Fruit fly (Drosophila melanogaster) whole organism, embryonic: ENCODE results near the gene CG10208.

Experiments
- Aef1 ChIP-seq: fragments of 200-800 bp; sonication (Bioruptor generic); IDR thresholded peaks from 3 replicates; pipeline ENCODE4 v1.3.6; 2022; ENCODE audit warnings: missing biosample characterization, missing genetic modification characterization
- Atf3 ChIP-seq: fragments of 200-800 bp; sonication (Bioruptor generic); optimal IDR thresholded peaks from 3 replicates; lab custom pipeline; 2016; ENCODE audit warnings: missing biosample characterization, missing genetic modification characterization
- Bdp1 ChIP-seq: fragments of 200-800 bp; sonication (Bioruptor generic); optimal IDR thresholded peaks from 3 replicates; lab custom pipeline; 2016; ENCODE audit warnings: missing biosample characterization, missing genetic modification characterization
- Bgb ChIP-seq: fragments of 200-800 bp; sonication (Bioruptor generic); IDR thresholded peaks from 2 replicates; pipeline ENCODE4 v1.3.6; 2022; ENCODE audit warnings: missing biosample characterization, missing genetic modification characterization; ENCODE audit not compliant: partially characterized antibody
- Blimp-1 ChIP-seq: fragments of 200-800 bp; sonication (Bioruptor generic); optimal IDR thresholded peaks from 3 replicates; lab custom pipeline; 2018; ENCODE audit warnings: missing biosample characterization, missing genetic modification characterization, mild to moderate bottlenecking, moderate library complexity, missing genetic modification reagents
- C15 ChIP-seq: fragments of 200-800 bp; sonication (Bioruptor generic); IDR thresholded peaks from 3 replicates; pipeline ENCODE4 v1.3.6; 2022; ENCODE audit warnings: missing biosample characterization, missing genetic modification characterization
- CG10267 ChIP-seq: fragments of 200-800 bp; sonication (Bioruptor generic); optimal IDR thresholded peaks from 2 replicates; lab custom pipeline; 2018; ENCODE audit warnings: missing biosample characterization, mild to moderate bottlenecking, missing genetic modification characterization, moderate library complexity
- CG12299 ChIP-seq: fragments of 200-800 bp; sonication (Bioruptor generic); optimal IDR thresholded peaks from 2 replicates; lab custom pipeline; 2018; ENCODE audit warnings: missing biosample characterization, mild to moderate bottlenecking, missing genetic modification characterization
- CG13287 ChIP-seq: fragments of 200-800 bp; sonication (Bioruptor generic); IDR thresholded peaks from 2 replicates; pipeline ENCODE4 v1.3.6; 2022; ENCODE audit warnings: missing biosample characterization, missing genetic modification characterization; ENCODE audit not compliant: partially characterized antibody
- CG13424 ChIP-seq: fragments of 200-800 bp; sonication (Bioruptor generic); optimal IDR thresholded peaks from 2 replicates; lab custom pipeline; 2019; ENCODE audit warnings: missing biosample characterization, mild to moderate bottlenecking, missing genetic modification characterization, moderate library complexity
- CG14014 ChIP-seq: fragments of 200-800 bp; sonication (Bioruptor generic); IDR thresholded peaks from 2 replicates; pipeline ENCODE4 v1.3.6; 2022; ENCODE audit warnings: missing biosample characterization, missing genetic modification characterization
- CG17802 ChIP-seq: fragments of 200-800 bp; sonication (Bioruptor generic); optimal IDR thresholded peaks from 2 replicates; lab custom pipeline; 2018; ENCODE audit warnings: missing biosample characterization, mild to moderate bottlenecking, missing genetic modification characterization, moderate library complexity
- CG30020 ChIP-seq: fragments of 200-800 bp; optimal IDR thresholded peaks from 2 replicates; lab custom pipeline; 2019; ENCODE audit warnings: missing biosample characterization, mild to moderate bottlenecking, missing genetic modification characterization, moderate library complexity
- CG30403 ChIP-seq: fragments of 200-800 bp; sonication (Bioruptor generic); optimal IDR thresholded peaks from 3 replicates; lab custom pipeline; 2016; ENCODE audit warnings: missing biosample characterization, missing genetic modification characterization
- CG31365 ChIP-seq: fragments of 200-800 bp; sonication (Bioruptor generic); optimal IDR thresholded peaks from 2 replicates; lab custom pipeline; 2018; ENCODE audit warnings: missing biosample characterization, mild to moderate bottlenecking, missing genetic modification characterization
- CG4424 ChIP-seq: fragments of 200-800 bp; sonication (Bioruptor generic); optimal IDR thresholded peaks from 3 replicates; lab custom pipeline; 2016; ENCODE audit warnings: missing biosample characterization, missing genetic modification characterization
- CG4730 ChIP-seq: fragments of 200-800 bp; sonication (Bioruptor generic); IDR thresholded peaks from 2 replicates; pipeline ENCODE4 v1.3.6; 2022; ENCODE audit warnings: missing biosample characterization, missing genetic modification characterization
- CG4854 ChIP-seq: fragments of 200-800 bp; sonication (Bioruptor generic); optimal IDR thresholded peaks from 2 replicates; lab custom pipeline; 2016; ENCODE audit warnings: missing biosample characterization, missing genetic modification characterization, inconsistent platforms
- CG5180 ChIP-seq: fragments of 200-800 bp; sonication (Bioruptor generic); optimal IDR thresholded peaks from 3 replicates; lab custom pipeline; 2017; ENCODE audit warnings: missing biosample characterization, missing genetic modification characterization, mild to moderate bottlenecking, moderate library complexity, missing genetic modification reagents
- CG6791 ChIP-seq: fragments of 200-800 bp; sonication (Bioruptor generic); IDR thresholded peaks from 3 replicates; pipeline ENCODE4 v1.3.6; 2022; ENCODE audit warnings: missing biosample characterization, missing genetic modification characterization; ENCODE audit not compliant: partially characterized antibody
- CG6854 ChIP-seq: fragments of 200-800 bp; sonication (Bioruptor generic); optimal IDR thresholded peaks from 3 replicates; lab custom pipeline; 2017; ENCODE audit warnings: missing biosample characterization, mild to moderate bottlenecking, missing genetic modification characterization
- CG7357 ChIP-seq: fragments of 200-800 bp; sonication (Bioruptor generic); IDR thresholded peaks from 3 replicates; pipeline ENCODE4 v1.3.6; 2022; ENCODE audit warnings: missing biosample characterization, missing genetic modification characterization
- CG7745 ChIP-seq: fragments of 200-800 bp; sonication (Bioruptor generic); optimal IDR thresholded peaks from 2 replicates; lab custom pipeline; 2018; ENCODE audit warnings: missing biosample characterization, mild to moderate bottlenecking, missing genetic modification characterization, moderate library complexity
- CG8281 ChIP-seq: fragments of 200-800 bp; sonication (Bioruptor generic); optimal IDR thresholded peaks from 2 replicates; lab custom pipeline; 2018; ENCODE audit warnings: missing biosample characterization, mild to moderate bottlenecking, missing genetic modification characterization, moderate library complexity
- CHES-1-like ChIP-seq: fragments of 200-800 bp; sonication (Bioruptor generic); optimal IDR thresholded peaks from 2 replicates; lab custom pipeline; 2016; ENCODE audit warnings: missing biosample characterization, missing genetic modification characterization
- D19A ChIP-seq: fragments of 200-800 bp; optimal IDR thresholded peaks from 3 replicates; lab custom pipeline; 2019; ENCODE audit warnings: missing biosample characterization, mild to moderate bottlenecking, missing genetic modification characterization, moderate library complexity
- Dip3 ChIP-seq: fragments of 200-800 bp; sonication (Bioruptor generic); optimal IDR thresholded peaks from 3 replicates; lab custom pipeline; 2016; ENCODE audit warnings: missing biosample characterization, missing genetic modification characterization
- Ets65A ChIP-seq: fragments of 200-800 bp; sonication (Bioruptor generic); peaks from one replicate; lab custom pipeline; 2016; ENCODE audit warnings: missing biosample characterization, missing genetic modification characterization
- Gsc ChIP-seq: fragments of 200-800 bp; sonication (Bioruptor generic); IDR thresholded peaks from 2 replicates; pipeline ENCODE4 v1.3.6; 2022; ENCODE audit warnings: missing biosample characterization, missing genetic modification characterization
- HLH54F ChIP-seq: fragments of 200-800 bp; sonication (Bioruptor generic); optimal IDR thresholded peaks from 3 replicates; lab custom pipeline; 2016; ENCODE audit warnings: missing biosample characterization, missing genetic modification characterization
- HmgZ ChIP-seq: fragments of 200-800 bp; sonication (Bioruptor generic); optimal IDR thresholded peaks from 2 replicates; lab custom pipeline; 2018; ENCODE audit warnings: missing biosample characterization, mild to moderate bottlenecking, missing genetic modification characterization
- Jarid2 ChIP-seq: fragments of 200-800 bp; sonication (Bioruptor generic); optimal IDR thresholded peaks from 3 replicates; lab custom pipeline; 2017; ENCODE audit warnings: mild to moderate bottlenecking, missing biosample characterization, missing genetic modification reagents, missing genetic modification characterization
- NK7.1 ChIP-seq: fragments of 200-800 bp; sonication (Bioruptor generic); optimal IDR thresholded peaks from 3 replicates; lab custom pipeline; 2016; ENCODE audit warnings: missing biosample characterization, missing genetic modification characterization
- Trl ChIP-seq, 3 experiments: fragments of >200 bp in 2 of 3; fragments of 200-800 bp in 1 of 3; sonication (Bioruptor generic) in 1 of 3; optimal IDR thresholded peaks; 2 replicates in 1 of 3; 3 replicates in 2 of 3; lab custom pipeline; 2016 to 2017; ENCODE audit warnings: missing biosample characterization in 1 of 3, missing genetic modification characterization in 1 of 3
- aop ChIP-seq: fragments of 200-800 bp; sonication (Bioruptor generic); IDR thresholded peaks from 2 replicates; pipeline ENCODE4 v1.3.6; 2022; ENCODE audit warnings: missing biosample characterization, missing genetic modification characterization
- croc ChIP-seq: fragments of 200-800 bp; sonication (Bioruptor generic); conservative IDR thresholded peaks from 3 replicates; pipeline ENCODE4 v1.3.6; 2022; ENCODE audit warnings: missing biosample characterization, missing genetic modification characterization
- dmrt11E ChIP-seq: fragments of 200-800 bp; sonication (Bioruptor generic); optimal IDR thresholded peaks from 3 replicates; lab custom pipeline; 2018; ENCODE audit warnings: missing biosample characterization, mild to moderate bottlenecking, missing genetic modification characterization, moderate library complexity
- esg ChIP-seq: fragments of 200-800 bp; sonication (Bioruptor generic); conservative IDR thresholded peaks from 2 replicates; pipeline ENCODE4 v1.3.6; 2022; ENCODE audit warnings: missing biosample characterization, missing genetic modification characterization
- fd3F ChIP-seq: fragments of 200-800 bp; sonication (Bioruptor generic); optimal IDR thresholded peaks from 2 replicates; lab custom pipeline; 2018; ENCODE audit warnings: missing biosample characterization, mild to moderate bottlenecking, missing genetic modification characterization, moderate library complexity
- gsb-n ChIP-seq: fragments of 200-800 bp; sonication (Bioruptor generic); optimal IDR thresholded peaks from 3 replicates; lab custom pipeline; 2018; ENCODE audit warnings: missing biosample characterization, mild to moderate bottlenecking, missing genetic modification characterization
- mirr ChIP-seq: fragments of 200-800 bp; sonication (Bioruptor generic); optimal IDR thresholded peaks from 3 replicates; lab custom pipeline; 2018; ENCODE audit warnings: missing biosample characterization, mild to moderate bottlenecking, missing genetic modification characterization
- nmo ChIP-seq: fragments of 200-800 bp; sonication (Bioruptor generic); optimal IDR thresholded peaks from 2 replicates; lab custom pipeline; 2018; ENCODE audit warnings: missing biosample characterization, mild to moderate bottlenecking, missing genetic modification characterization, moderate library complexity
- onecut ChIP-seq: fragments of 200-800 bp; sonication (Bioruptor generic); IDR thresholded peaks from 2 replicates; pipeline ENCODE4 v1.3.6; 2022; ENCODE audit warnings: missing biosample characterization, missing genetic modification characterization
- pb ChIP-seq: fragments of 200-800 bp; sonication (Bioruptor generic); optimal IDR thresholded peaks from 3 replicates; lab custom pipeline; 2016; ENCODE audit warnings: missing biosample characterization, missing genetic modification characterization
- pho ChIP-seq: fragments of 200-800 bp; sonication (Bioruptor generic); optimal IDR thresholded peaks from 2 replicates; lab custom pipeline; 2016; ENCODE audit warnings: missing biosample characterization, missing genetic modification characterization
- psq ChIP-seq: fragments of 200-800 bp; sonication (Bioruptor generic); optimal IDR thresholded peaks from 2 replicates; lab custom pipeline; 2017; ENCODE audit warnings: missing biosample characterization, missing genetic modification characterization
- ranshi ChIP-seq: fragments of 200-800 bp; sonication (Bioruptor generic); IDR thresholded peaks from 2 replicates; pipeline ENCODE4 v1.3.6; 2022; ENCODE audit warnings: missing biosample characterization, missing genetic modification characterization
- repo ChIP-seq: fragments of 200-800 bp; sonication (Bioruptor generic); optimal IDR thresholded peaks from 2 replicates; lab custom pipeline; 2016; ENCODE audit warnings: missing biosample characterization, missing genetic modification characterization
- stc ChIP-seq: fragments of 200-800 bp; sonication (Bioruptor generic); IDR thresholded peaks from 2 replicates; pipeline ENCODE4 v1.3.6; 2022; ENCODE audit warnings: missing biosample characterization, missing genetic modification characterization
- vvl ChIP-seq: fragments of 200-800 bp; sonication (Bioruptor generic); IDR thresholded peaks from 2 replicates; pipeline ENCODE4 v1.3.6; 2022; ENCODE audit warnings: missing biosample characterization, missing genetic modification characterization

CG10208 gene

dm6 chr3R:23781466-23781935 is 7.6 kb upstream of the CG10208 start, which contains the start of the genes Nup98-96 and mbc (continued):
- peak; percentile 62; the same call in 1 of the 3 replicates for TF ChIP-seq C15 (GFP tag; lab: Robert Waterston, UW)
- TF ChIP-seq HLH54F (GFP tag; lab: Kevin White, UChicago) = peak; percentile 95
- TF ChIP-seq CG14014 = peak; percentile 86
- TF ChIP-seq CG7745 (tag; lab: Kevin White, UChicago) = peak; percentile 95
- peak; percentile 81 for TF ChIP-seq repo
- TF ChIP-seq fd3F (GFP tag; lab: Kevin White, UChicago) = peak; percentile 63
- peak; percentile 99 for TF ChIP-seq CG7357
- TF ChIP-seq CG17802 = peak; percentile 87
- peak; percentile 81 for TF ChIP-seq CG4730
- TF ChIP-seq dmrt11E = peak; percentile 83
- TF ChIP-seq CG6854 (GFP tag; lab: Kevin White, UChicago) = no peak
- TF ChIP-seq CG10267 = peak; percentile 84
- TF ChIP-seq vvl (GFP tag; lab: Robert Waterston, UW) = peak; percentile 91
- TF ChIP-seq CG31365 (tag; lab: Kevin White, UChicago) = no peak
- peak; percentile 88 for TF ChIP-seq esg (GFP tag; lab: Robert Waterston, UW)
- TF ChIP-seq Ets65A = peak; percentile 99
- TF ChIP-seq CG4424 = peak; percentile 86
- peak; percentile 79 for TF ChIP-seq Bdp1 (GFP tag; lab: Kevin White, UChicago)
- TF ChIP-seq Bgb = peak; percentile 63; the same call in 1 of the 2 replicates
- 0 out of 2 replicates have a peak, but pooled peaks have one; percentile 36 for TF ChIP-seq CG13287 (GFP tag; lab: Robert Waterston, UW)
- TF ChIP-seq Gsc (GFP tag; lab: Robert Waterston, UW) = peak; percentile 62; the same call in 1 of the 2 replicates
- peak; percentile 93 for TF ChIP-seq nmo (GFP tag; lab: Kevin White, UChicago)
- TF ChIP-seq NK7.1 = peak; percentile 67
- peak; percentile 72 for TF ChIP-seq Blimp-1
- peak; percentile 62 for TF ChIP-seq stc
- TF ChIP-seq croc (GFP tag; lab: Robert Waterston, UW) = peak; percentile 82
- peak; percentile 50 for TF ChIP-seq psq (GFP tag; lab: Kevin White, UChicago)
- TF ChIP-seq gsb-n = peak; percentile 87
- peak; percentile 93 for TF ChIP-seq Dip3 (GFP tag; lab: Kevin White, UChicago)
- peak; percentile 97 for TF ChIP-seq Jarid2 (GFP tag; lab: Kevin White, UChicago)
- TF ChIP-seq aop (GFP tag; lab: Robert Waterston, UW) = no peak
- peak; percentile 90 for TF ChIP-seq HmgZ (tag; lab: Kevin White, UChicago)
- peak; percentile 78 for TF ChIP-seq mirr (GFP tag; lab: Kevin White, UChicago)
- peak; percentile 50 for TF ChIP-seq CG8281 (tag; lab: Kevin White, UChicago)
- TF ChIP-seq Trl (optimal IDR thresholded peaks at IDR 0.05; lab: Kevin White, UChicago) = peak in 1 of 2 experiments; percentile 24
- TF ChIP-seq Trl (GFP tag; optimal IDR thresholded peaks at IDR 0.05; lab: Kevin White, UChicago) = peak; percentile 90
- peak; percentile 84 for TF ChIP-seq ranshi
- TF ChIP-seq CG6791 (GFP tag; lab: Robert Waterston, UW) = peak; percentile 59; the same call in 2 of the 3 replicates
- peak; percentile 80 for TF ChIP-seq CG12299
- TF ChIP-seq Aef1 (GFP tag; lab: Robert Waterston, UW) = peak; percentile 90
- peak; percentile 94 for TF ChIP-seq CG30403 (GFP tag; lab: Kevin White, UChicago)
- TF ChIP-seq Atf3 (GFP tag; lab: Kevin White, UChicago) = peak; percentile 89
- TF ChIP-seq CG5180 (GFP tag; lab: Kevin White, UChicago) = peak; percentile 58
- TF ChIP-seq D19A (tag; lab: Kevin White, UChicago) = peak; percentile 68
- TF ChIP-seq CG13424 (tag; lab: Kevin White, UChicago) = peak; percentile 88
- TF ChIP-seq pb (GFP tag; lab: Kevin White, UChicago) = peak; percentile 76
- TF ChIP-seq CG4854 = peak; percentile 78
- TF ChIP-seq onecut (GFP tag; lab: Robert Waterston, UW) = peak; percentile 66
- TF ChIP-seq CG30020 = peak; percentile 94
- peak; percentile 94 for TF ChIP-seq CHES-1-like
- TF ChIP-seq pho (GFP tag; lab: Kevin White, UChicago) = peak; percentile 95
